Worm (Caenorhabditis elegans) whole organism, young adult: ENCODE results near the gene clec-144.

Experiments
- B0035.1 ChIP-seq: sonication (generic microtip); optimal IDR thresholded peaks from 2 replicates; lab custom pipeline; 2016; ENCODE audit warnings: missing genetic modification characterization, mild to moderate bottlenecking, missing compliant biosample characterization, missing genotype, missing genetic modification reagents
- C06A6.2 ChIP-seq: fragments of 200-800 bp; sonication (Bioruptor generic); conservative IDR thresholded peaks from 2 replicates; pipeline ENCODE4 v1.3.6; 2022; ENCODE audit warnings: missing genetic modification characterization, missing compliant biosample characterization
- F55B11.4 ChIP-seq: sonication (generic microtip); optimal IDR thresholded peaks from 2 replicates; lab custom pipeline; 2016; ENCODE audit warnings: missing compliant biosample characterization, missing genetic modification characterization, borderline replicate concordance; ENCODE audit not compliant: insufficient read depth
- F57A8.1 ChIP-seq: fragments of 200-800 bp; sonication (Bioruptor generic); optimal IDR thresholded peaks from 2 replicates; lab custom pipeline; 2018; ENCODE audit warnings: mild to moderate bottlenecking, missing genetic modification characterization, moderate library complexity, missing compliant biosample characterization
- F57C9.4 ChIP-seq: sonication (generic microtip); optimal IDR thresholded peaks from 2 replicates; lab custom pipeline; 2017; ENCODE audit warnings: mild to moderate bottlenecking, missing genetic modification characterization, missing compliant biosample characterization
- T26A5.8 ChIP-seq: sonication (generic microtip); optimal IDR thresholded peaks from 2 replicates; lab custom pipeline; 2016; ENCODE audit warnings: missing genetic modification characterization, missing compliant biosample characterization
- Y67H2A.10 ChIP-seq: fragments of 200-800 bp; sonication (Bioruptor generic); conservative IDR thresholded peaks from 2 replicates; pipeline ENCODE4 v1.3.6; 2022; ENCODE audit warnings: missing genetic modification reagents, missing genetic modification characterization, missing compliant biosample characterization
- attf-3 ChIP-seq: fragments of 200-800 bp; sonication (Bioruptor generic); conservative IDR thresholded peaks from 2 replicates; pipeline ENCODE4 v1.3.6; 2022; ENCODE audit warnings: missing genetic modification reagents, missing genetic modification characterization, missing compliant biosample characterization
- bed-2 ChIP-seq: fragments of 200-800 bp; sonication (Bioruptor generic); IDR thresholded peaks from 2 replicates; pipeline ENCODE4 v1.3.6; 2022; ENCODE audit warnings: missing genetic modification reagents, missing genetic modification characterization, missing compliant biosample characterization
- ccch-3 ChIP-seq: fragments of 200-800 bp; sonication (Bioruptor generic); optimal IDR thresholded peaks from 2 replicates; lab custom pipeline; 2018; ENCODE audit warnings: mild to moderate bottlenecking, missing genetic modification characterization, missing compliant biosample characterization
- cebp-2 ChIP-seq: fragments of 200-800 bp; sonication (Bioruptor generic); IDR thresholded peaks from 2 replicates; pipeline ENCODE4 v1.3.6; 2022; ENCODE audit warnings: missing genetic modification characterization, missing compliant biosample characterization
- ceh-100 ChIP-seq: fragments of 200-800 bp; sonication (Bioruptor generic); IDR thresholded peaks from 2 replicates; pipeline ENCODE4 v1.3.6; 2022; ENCODE audit warnings: missing genetic modification reagents, missing genetic modification characterization, missing compliant biosample characterization
- ceh-27 ChIP-seq: fragments of 200-800 bp; sonication (Bioruptor generic); optimal IDR thresholded peaks from 2 replicates; lab custom pipeline; 2018; ENCODE audit warnings: mild to moderate bottlenecking, missing genetic modification characterization, moderate library complexity, missing compliant biosample characterization
- ceh-40 ChIP-seq: fragments of 200-800 bp; sonication (Bioruptor generic); IDR thresholded peaks from 2 replicates; pipeline ENCODE4 v1.3.6; 2022; ENCODE audit warnings: missing genetic modification characterization, missing compliant biosample characterization
- efl-1 ChIP-seq: fragments of 150-350 bp; optimal IDR thresholded peaks from 2 replicates; lab custom pipeline; 2014; ENCODE audit warnings: missing biosample characterization, missing genetic modification reagents, missing genetic modification characterization
- ekl-4 ChIP-seq: fragments of 200-800 bp; sonication (Bioruptor generic); IDR thresholded peaks from 2 replicates; pipeline ENCODE4 v1.3.6; 2022; ENCODE audit warnings: missing genetic modification reagents, missing genetic modification characterization, missing compliant biosample characterization
- ets-4 ChIP-seq: fragments of 200-800 bp; sonication (Bioruptor generic); optimal IDR thresholded peaks from 2 replicates; lab custom pipeline; 2018; ENCODE audit warnings: mild to moderate bottlenecking, missing genetic modification characterization, missing compliant biosample characterization
- hlh-26 ChIP-seq: fragments of 200-800 bp; sonication (Bioruptor generic); conservative IDR thresholded peaks from 2 replicates; pipeline ENCODE4 v1.3.6; 2022; ENCODE audit warnings: missing genetic modification reagents, missing genetic modification characterization, missing compliant biosample characterization
- hmg-20 ChIP-seq: fragments of 200-800 bp; sonication (Bioruptor generic); IDR thresholded peaks from 2 replicates; pipeline ENCODE4 v1.3.6; 2022; ENCODE audit warnings: missing genetic modification reagents, missing genetic modification characterization, missing compliant biosample characterization
- hrde-1 ChIP-seq: sonication (generic microtip); optimal IDR thresholded peaks from 2 replicates; lab custom pipeline; 2016; ENCODE audit warnings: missing genetic modification characterization, mild to moderate bottlenecking, missing compliant biosample characterization, moderate library complexity, missing genotype, missing genetic modification reagents, borderline replicate concordance
- hsf-1 ChIP-seq: fragments of 200-800 bp; sonication (Bioruptor generic); IDR thresholded peaks from 2 replicates; pipeline ENCODE4 v1.3.6; 2022; ENCODE audit warnings: missing genetic modification reagents, missing genetic modification characterization, missing compliant biosample characterization
- lin-26 ChIP-seq: fragments of 200-800 bp; sonication (Bioruptor generic); IDR thresholded peaks from 2 replicates; pipeline ENCODE4 v1.3.6; 2022; ENCODE audit warnings: missing genetic modification reagents, missing genetic modification characterization, missing compliant biosample characterization
- lin-40 ChIP-seq: sonication (generic microtip); optimal IDR thresholded peaks from 2 replicates; lab custom pipeline; 2016; ENCODE audit warnings: missing genetic modification characterization, mild to moderate bottlenecking, missing compliant biosample characterization, missing genotype, missing genetic modification reagents
- lin-54 ChIP-seq: fragments of 200-800 bp; sonication (Bioruptor generic); optimal IDR thresholded peaks from 2 replicates; lab custom pipeline; 2018; ENCODE audit warnings: mild to moderate bottlenecking, missing genetic modification characterization, missing compliant biosample characterization
- lsy-27 ChIP-seq: sonication (generic microtip); optimal IDR thresholded peaks from 2 replicates; lab custom pipeline; 2017; ENCODE audit warnings: missing genetic modification characterization, mild to moderate bottlenecking, missing compliant biosample characterization, antibody characterized with exemption, missing genotype, borderline replicate concordance; ENCODE audit not compliant: insufficient read depth
- madf-3 ChIP-seq: fragments of 200-800 bp; sonication (Bioruptor generic); IDR thresholded peaks from 2 replicates; pipeline ENCODE4 v1.3.6; 2022; ENCODE audit warnings: missing genetic modification reagents, missing genetic modification characterization, missing compliant biosample characterization
- madf-6 ChIP-seq: fragments of 200-800 bp; sonication (Bioruptor generic); IDR thresholded peaks from 2 replicates; pipeline ENCODE4 v1.3.6; 2022; ENCODE audit warnings: missing genetic modification reagents, missing genetic modification characterization, missing compliant biosample characterization
- mel-28 ChIP-seq: sonication (generic microtip); optimal IDR thresholded peaks from 2 replicates; lab custom pipeline; 2016; ENCODE audit warnings: borderline replicate concordance, mild to moderate bottlenecking, missing genetic modification characterization, missing compliant biosample characterization
- mes-4 ChIP-seq: sonication (generic microtip); optimal IDR thresholded peaks from 2 replicates; lab custom pipeline; 2016; ENCODE audit warnings: missing genotype, missing genetic modification characterization, missing compliant biosample characterization
- nfya-1 ChIP-seq: sonication (generic microtip); optimal IDR thresholded peaks from 2 replicates; lab custom pipeline; 2017; ENCODE audit warnings: antibody characterized with exemption, missing compliant biosample characterization, missing genetic modification characterization, borderline replicate concordance; ENCODE audit not compliant: insufficient read depth
- nfya-2 ChIP-seq: fragments of 200-800 bp; sonication (Bioruptor generic); IDR thresholded peaks from 2 replicates; pipeline ENCODE4 v1.3.6; 2022; ENCODE audit warnings: missing genetic modification reagents, missing genetic modification characterization, missing compliant biosample characterization
- nfyb-1 ChIP-seq: fragments of 200-800 bp; sonication (Bioruptor generic); IDR thresholded peaks from 2 replicates; pipeline ENCODE4 v1.3.6; 2022; ENCODE audit warnings: missing genetic modification reagents, missing genetic modification characterization, missing compliant biosample characterization
- nhr-27 ChIP-seq: fragments of 200-800 bp; sonication (Bioruptor generic); optimal IDR thresholded peaks from 2 replicates; lab custom pipeline; 2018; ENCODE audit warnings: mild to moderate bottlenecking, missing genetic modification characterization, moderate library complexity, missing compliant biosample characterization
- nhr-80 ChIP-seq: sonication (generic microtip); optimal IDR thresholded peaks from 2 replicates; lab custom pipeline; 2016; ENCODE audit warnings: missing genetic modification characterization, missing compliant biosample characterization
- rpc-1 ChIP-seq, 2 experiments: fragments of 150-350 bp in 1 of 2; sonication (generic microtip) in 1 of 2; optimal IDR thresholded peaks; 2 replicates each; lab custom pipeline; 2014 to 2018; ENCODE audit warnings: missing biosample characterization in 1 of 2, missing genetic modification characterization in 1 of 2, missing genetic modification reagents in 1 of 2, missing genotype in 1 of 2
- snpc-1.1 ChIP-seq: sonication (generic microtip); optimal IDR thresholded peaks from 2 replicates; lab custom pipeline; 2017; ENCODE audit warnings: missing genetic modification characterization, mild to moderate bottlenecking, missing compliant biosample characterization, antibody characterized with exemption, moderate library complexity, missing genotype, missing genetic modification reagents; ENCODE audit not compliant: insufficient read depth
- snpc-4 ChIP-seq, 5 experiments: fragments of 150-350 bp in 1 of 5; sonication (generic microtip) in 4 of 5; optimal IDR thresholded peaks; 2 replicates each; lab custom pipeline; 2014 to 2018; ENCODE audit warnings: missing genetic modification characterization in 5 of 5, missing biosample characterization in 3 of 5, antibody characterized with exemption in 2 of 5, mild to moderate bottlenecking in 2 of 5, missing compliant biosample characterization in 2 of 5, missing genotype in 2 of 5, moderate library complexity in 2 of 5, missing genetic modification reagents in 1 of 5
- somi-1 ChIP-seq: fragments of 200-800 bp; sonication (Bioruptor generic); optimal IDR thresholded peaks from 2 replicates; lab custom pipeline; 2018; ENCODE audit warnings: mild to moderate bottlenecking, missing genetic modification characterization, missing compliant biosample characterization
- sptf-2 ChIP-seq: fragments of 200-800 bp; sonication (Bioruptor generic); optimal IDR thresholded peaks from 2 replicates; lab custom pipeline; 2018; ENCODE audit warnings: mild to moderate bottlenecking, missing genetic modification characterization, missing compliant biosample characterization
- tbx-9 ChIP-seq: sonication (generic microtip); optimal IDR thresholded peaks from 2 replicates; lab custom pipeline; 2016; ENCODE audit warnings: borderline replicate concordance, missing genetic modification characterization, inconsistent platforms, missing compliant biosample characterization
- unc-130 ChIP-seq: sonication (generic microtip); optimal IDR thresholded peaks from 2 replicates; lab custom pipeline; 2016; ENCODE audit warnings: missing genetic modification reagents, missing genetic modification characterization, missing compliant biosample characterization
- zim-3 ChIP-seq: sonication (generic microtip); optimal IDR thresholded peaks from 2 replicates; lab custom pipeline; 2017; ENCODE audit warnings: mild to moderate bottlenecking, missing genetic modification characterization, moderate library complexity, missing compliant biosample characterization
- ztf-18 ChIP-seq: sonication (generic microtip); optimal IDR thresholded peaks from 2 replicates; lab custom pipeline; 2016; ENCODE audit warnings: missing genotype, mild to moderate bottlenecking, missing genetic modification characterization, missing compliant biosample characterization
- ztf-26 ChIP-seq: sonication (generic microtip); optimal IDR thresholded peaks from 2 replicates; lab custom pipeline; 2017; ENCODE audit warnings: missing genetic modification characterization, missing compliant biosample characterization
- ztf-6 ChIP-seq: fragments of 200-800 bp; sonication (Bioruptor generic); IDR thresholded peaks from 2 replicates; pipeline ENCODE4 v1.3.6; 2022; ENCODE audit warnings: missing genetic modification reagents, missing genetic modification characterization, missing compliant biosample characterization

The clec-144 gene

ce11 chrII:11880456-11881353 lies 48.3 kb upstream of the clec-144 start (continued):
- TF ChIP-seq nhr-27 (tag; lab: Kevin White, UChicago) = peak; percentile 65
- TF ChIP-seq zim-3 (tag; lab: Kevin White, UChicago) = no peak
- TF ChIP-seq F57A8.1 (GFP tag; lab: Kevin White, UChicago) = no peak
- no peak for TF ChIP-seq cebp-2 (GFP tag; lab: Robert Waterston, UW)
- TF ChIP-seq nfyb-1 (GFP tag; lab: Robert Waterston, UW) = peak; percentile 85
- TF ChIP-seq nfya-2 (GFP tag; lab: Robert Waterston, UW) = peak; percentile 91
- no peak for TF ChIP-seq ceh-27 (GFP tag; lab: Kevin White, UChicago)
- no peak for TF ChIP-seq lsy-27
- peak; percentile 50 for TF ChIP-seq lin-54 (GFP tag; lab: Kevin White, UChicago)
- TF ChIP-seq ekl-4 (GFP tag; lab: Robert Waterston, UW) = peak; percentile 67
- TF ChIP-seq snpc-1.1 = no peak
- TF ChIP-seq unc-130 (GFP tag; lab: Kevin White, UChicago) = peak; percentile 84
- TF ChIP-seq tbx-9 (tag; lab: Kevin White, UChicago) = no peak
- peak; percentile 27; the same call in 1 of the 2 replicates for TF ChIP-seq ceh-40 (GFP tag; lab: Robert Waterston, UW)
- no peak for TF ChIP-seq F55B11.4 (tag; lab: Kevin White, UChicago)
- no peak for TF ChIP-seq ets-4 (GFP tag; lab: Kevin White, UChicago)
- no peak for TF ChIP-seq ztf-6 (GFP tag; lab: Robert Waterston, UW)
- no peak for TF ChIP-seq mel-28 (tag; lab: Kevin White, UChicago)
- no peak for TF ChIP-seq F57C9.4 (tag; lab: Kevin White, UChicago)
- no peak for TF ChIP-seq sptf-2 (GFP tag; lab: Kevin White, UChicago)
- TF ChIP-seq hlh-26 (GFP tag; lab: Robert Waterston, UW) = no peak
- TF ChIP-seq hmg-20 (GFP tag; lab: Robert Waterston, UW) = peak; percentile 18; the same call in 1 of the 2 replicates
- TF ChIP-seq madf-6 (GFP tag; lab: Robert Waterston, UW) = peak; percentile 85
- no peak for TF ChIP-seq rpc-1 (optimal IDR thresholded peaks at IDR 0.05; lab: Kevin White, UChicago)
- peak; percentile 8 for TF ChIP-seq rpc-1 (tag; optimal IDR thresholded peaks at IDR 0.05; lab: Kevin White, UChicago)
- no peak for TF ChIP-seq bed-2 (GFP tag; lab: Robert Waterston, UW)
- TF ChIP-seq ccch-3 (GFP tag; lab: Kevin White, UChicago) = no peak
- TF ChIP-seq B0035.1 = no peak
- peak; percentile 77; the same call in 1 of the 2 replicates for TF ChIP-seq madf-3 (GFP tag; lab: Robert Waterston, UW)
- peak; percentile 78 for TF ChIP-seq hsf-1 (GFP tag; lab: Robert Waterston, UW)
- peak; percentile 97 for TF ChIP-seq hrde-1 (tag; lab: Kevin White, UChicago)
- no peak for TF ChIP-seq Y67H2A.10 (GFP tag; lab: Robert Waterston, UW)
- no peak for TF ChIP-seq lin-40 (tag; lab: Kevin White, UChicago)
- no peak for TF ChIP-seq ztf-18 (tag; lab: Kevin White, UChicago)
- TF ChIP-seq lin-26 = peak; percentile 80
- no peak for TF ChIP-seq nfya-1 (tag; lab: Kevin White, UChicago)
- peak; percentile 45 for TF ChIP-seq snpc-4 (GFP tag; optimal IDR thresholded peaks at IDR 0.05; lab: Kevin White, UChicago)
- peak in 2 of 4 experiments; percentile 15 to 18 for TF ChIP-seq snpc-4 (tag; optimal IDR thresholded peaks at IDR 0.05; lab: Kevin White, UChicago)
- no peak for TF ChIP-seq somi-1 (GFP tag; lab: Kevin White, UChicago)
- no peak for TF ChIP-seq attf-3 (GFP tag; lab: Robert Waterston, UW)
- TF ChIP-seq T26A5.8 (tag; lab: Kevin White, UChicago) = peak; percentile 75
- TF ChIP-seq ceh-100 (GFP tag; lab: Robert Waterston, UW) = peak; percentile 70
- TF ChIP-seq ztf-26 (tag; lab: Kevin White, UChicago) = no peak
- no peak for TF ChIP-seq nhr-80 (tag; lab: Kevin White, UChicago)
- TF ChIP-seq C06A6.2 = no peak
- TF ChIP-seq mes-4 (tag; lab: Kevin White, UChicago) = no peak
- peak; percentile 44 for TF ChIP-seq efl-1
